Worm (Caenorhabditis elegans) whole organism, L4 larva: ENCODE results near the gene jbts-14.

Experiments used
- T20F7.1 ChIP-seq: fragments of 200-800 bp; sonication (Bioruptor generic); optimal IDR thresholded peaks from 2 replicates; lab custom pipeline; 2018; ENCODE audit warnings: mild to moderate bottlenecking, missing genetic modification characterization, missing compliant biosample characterization
- Y105C5A.15 ChIP-seq: fragments of 200-800 bp; sonication (Bioruptor generic); IDR thresholded peaks from 2 replicates; pipeline ENCODE4 v1.3.6; 2022; ENCODE audit warnings: missing genetic modification characterization, missing compliant biosample characterization
- Y5F2A.4 ChIP-seq: fragments of 200-800 bp; sonication (Bioruptor generic); optimal IDR thresholded peaks from 2 replicates; lab custom pipeline; 2018; ENCODE audit warnings: mild to moderate bottlenecking, missing genetic modification characterization, missing compliant biosample characterization
- attf-4 ChIP-seq: sonication (generic microtip); optimal IDR thresholded peaks from 3 replicates; lab custom pipeline; 2017; ENCODE audit warnings: missing biosample characterization, missing genetic modification characterization
- ceh-32 ChIP-seq: sonication (generic microtip); optimal IDR thresholded peaks from 2 replicates; lab custom pipeline; 2016; ENCODE audit warnings: mild to moderate bottlenecking, missing genetic modification characterization, missing compliant biosample characterization; ENCODE audit not compliant: poor library complexity
- ceh-62 ChIP-seq: sonication (generic microtip); optimal IDR thresholded peaks from 2 replicates; lab custom pipeline; 2017; ENCODE audit warnings: missing biosample characterization, missing genetic modification characterization
- ces-1 ChIP-seq: fragments of 150-350 bp; sonication (generic microtip); optimal IDR thresholded peaks from 4 replicates; lab custom pipeline; 2014; ENCODE audit warnings: missing biosample characterization, missing genetic modification reagents, missing genetic modification characterization
- ctbp-1 ChIP-seq: fragments of 200-800 bp; sonication (Bioruptor generic); IDR thresholded peaks from 2 replicates; pipeline ENCODE4 v1.3.6; 2022; ENCODE audit warnings: missing genetic modification reagents, missing genetic modification characterization, missing compliant biosample characterization
- daf-16 ChIP-seq, 3 experiments: sonication (generic microtip); optimal IDR thresholded peaks; 2 replicates each; lab custom pipeline; 2016 to 2017; ENCODE audit warnings: missing genetic modification characterization in 3 of 3, missing genetic modification reagents in 3 of 3, mild to moderate bottlenecking in 2 of 3, missing compliant biosample characterization in 2 of 3, missing biosample characterization in 1 of 3, moderate library complexity in 1 of 3
- dmd-6 ChIP-seq: fragments of 200-800 bp; sonication (Bioruptor generic); IDR thresholded peaks from 2 replicates; pipeline ENCODE4 v1.3.6; 2022; ENCODE audit warnings: missing genetic modification reagents, missing genetic modification characterization, missing compliant biosample characterization
- dve-1 ChIP-seq: sonication (generic microtip); optimal IDR thresholded peaks from 2 replicates; lab custom pipeline; 2017; ENCODE audit warnings: antibody characterized with exemption, mild to moderate bottlenecking, missing genetic modification characterization, missing compliant biosample characterization; ENCODE audit not compliant: insufficient read depth
- egl-27 ChIP-seq: sonication (generic microtip); optimal IDR thresholded peaks from 3 replicates; lab custom pipeline; 2017; ENCODE audit warnings: missing biosample characterization, missing genetic modification reagents, missing genetic modification characterization
- fos-1 ChIP-seq: fragments of 150-350 bp; optimal IDR thresholded peaks from 2 replicates; lab custom pipeline; 2014; ENCODE audit warnings: missing biosample characterization, missing genetic modification characterization
- gei-8 ChIP-seq: fragments of 200-800 bp; sonication (Bioruptor generic); optimal IDR thresholded peaks from 2 replicates; lab custom pipeline; 2018; ENCODE audit warnings: mild to moderate bottlenecking, missing genetic modification characterization, missing compliant biosample characterization
- hif-1 ChIP-seq, 2 experiments: sonication (generic microtip); optimal IDR thresholded peaks; 2 replicates each; lab custom pipeline; 2016 to 2017; ENCODE audit warnings: missing compliant biosample characterization in 2 of 2, missing genetic modification characterization in 2 of 2, missing genetic modification reagents in 2 of 2, missing genotype in 2 of 2, mild to moderate bottlenecking in 1 of 2
- hlh-11 ChIP-seq: fragments of 200-800 bp; sonication (Bioruptor generic); optimal IDR thresholded peaks from 2 replicates; lab custom pipeline; 2018; ENCODE audit warnings: mild to moderate bottlenecking, missing genetic modification characterization, missing compliant biosample characterization
- hlh-30 ChIP-seq: sonication (generic microtip); optimal IDR thresholded peaks from 2 replicates; lab custom pipeline; 2017; ENCODE audit warnings: antibody characterized with exemption, mild to moderate bottlenecking, missing genetic modification characterization, missing compliant biosample characterization; ENCODE audit not compliant: insufficient read depth
- lim-7 ChIP-seq: fragments of 200-800 bp; sonication (Bioruptor generic); IDR thresholded peaks from 2 replicates; pipeline ENCODE4 v1.3.6; 2022; ENCODE audit warnings: missing genetic modification characterization, missing compliant biosample characterization
- lin-1 ChIP-seq: fragments of 200-800 bp; sonication (Bioruptor generic); IDR thresholded peaks from 2 replicates; pipeline ENCODE4 v1.3.6; 2022; ENCODE audit warnings: missing genetic modification reagents, missing genetic modification characterization, missing compliant biosample characterization
- lin-13 ChIP-seq: fragments of 150-350 bp; optimal IDR thresholded peaks from 2 replicates; lab custom pipeline; 2014; ENCODE audit warnings: missing biosample characterization, missing genetic modification reagents, missing genetic modification characterization
- lin-15B ChIP-seq: fragments of 150-350 bp; sonication (generic microtip); optimal IDR thresholded peaks from 3 replicates; lab custom pipeline; 2014; ENCODE audit warnings: missing biosample characterization, missing genetic modification characterization
- lir-3 ChIP-seq: sonication (generic microtip); optimal IDR thresholded peaks from 2 replicates; lab custom pipeline; 2016; ENCODE audit warnings: mild to moderate bottlenecking, missing genetic modification characterization, missing compliant biosample characterization
- lsy-2 ChIP-seq, 2 experiments: fragments of 150-350 bp in 1 of 2; sonication (generic microtip) in 1 of 2; optimal IDR thresholded peaks; 2 replicates each; lab custom pipeline; 2014 to 2017; ENCODE audit warnings: missing biosample characterization in 2 of 2, missing genetic modification characterization in 2 of 2
- madf-5 ChIP-seq, 2 experiments: fragments of 200-800 bp; sonication (Bioruptor generic); IDR thresholded peaks; 2 replicates each; pipeline ENCODE4 v1.3.6; 2022; ENCODE audit warnings: missing compliant biosample characterization in 2 of 2, missing genetic modification characterization in 2 of 2
- madf-9 ChIP-seq: fragments of 200-800 bp; sonication (Bioruptor generic); conservative IDR thresholded peaks from 2 replicates; pipeline ENCODE4 v1.3.6; 2022; ENCODE audit warnings: missing genetic modification reagents, missing genetic modification characterization, missing compliant biosample characterization
- mdl-1 ChIP-seq, 2 experiments: fragments of 150-350 bp in 1 of 2; sonication (generic microtip) in 1 of 2; optimal IDR thresholded peaks; 2 replicates each; lab custom pipeline; 2014 to 2017; ENCODE audit warnings: missing biosample characterization in 2 of 2, missing genetic modification characterization in 2 of 2
- mep-1 ChIP-seq: fragments of 150-350 bp; sonication (generic microtip); optimal IDR thresholded peaks from 3 replicates; lab custom pipeline; 2014; ENCODE audit warnings: missing biosample characterization, missing genetic modification characterization
- mes-2 ChIP-seq: sonication (generic microtip); optimal IDR thresholded peaks from 2 replicates; lab custom pipeline; 2016; ENCODE audit warnings: missing genotype, mild to moderate bottlenecking, missing genetic modification characterization, missing compliant biosample characterization; ENCODE audit not compliant: poor library complexity, severe bottlenecking
- mxl-2 ChIP-seq: fragments of 200-800 bp; sonication (Bioruptor generic); conservative IDR thresholded peaks from 2 replicates; pipeline ENCODE4 v1.3.6; 2022; ENCODE audit warnings: missing genetic modification reagents, missing genetic modification characterization, missing compliant biosample characterization
- mxl-3 ChIP-seq: fragments of 200-800 bp; sonication (Bioruptor generic); optimal IDR thresholded peaks from 2 replicates; lab custom pipeline; 2018; ENCODE audit warnings: mild to moderate bottlenecking, missing genetic modification characterization, missing compliant biosample characterization
- nhr-10 ChIP-seq: fragments of 150-350 bp; optimal IDR thresholded peaks from 2 replicates; lab custom pipeline; 2014; ENCODE audit warnings: missing biosample characterization, missing genetic modification characterization
- nhr-102 ChIP-seq: sonication (generic microtip); optimal IDR thresholded peaks from 2 replicates; lab custom pipeline; 2016; ENCODE audit warnings: mild to moderate bottlenecking, missing genetic modification characterization, moderate library complexity, missing compliant biosample characterization
- nhr-11 ChIP-seq: fragments of 150-350 bp; optimal IDR thresholded peaks from 2 replicates; lab custom pipeline; 2014; ENCODE audit warnings: missing biosample characterization, missing genetic modification characterization
- nhr-28 ChIP-seq: fragments of 150-350 bp; optimal IDR thresholded peaks from 2 replicates; lab custom pipeline; 2014; ENCODE audit warnings: missing biosample characterization, missing genetic modification characterization
- nhr-48 ChIP-seq: sonication (generic microtip); optimal IDR thresholded peaks from 2 replicates; lab custom pipeline; 2016; ENCODE audit warnings: mild to moderate bottlenecking, missing genetic modification characterization, missing compliant biosample characterization
- nhr-6 ChIP-seq: fragments of 150-350 bp; optimal IDR thresholded peaks from 2 replicates; lab custom pipeline; 2014; ENCODE audit warnings: missing biosample characterization, missing genetic modification characterization
- nhr-77 ChIP-seq: fragments of 150-350 bp; optimal IDR thresholded peaks from 2 replicates; lab custom pipeline; 2014; ENCODE audit warnings: missing biosample characterization, missing genetic modification characterization
- php-3 ChIP-seq: fragments of 200-800 bp; sonication (Bioruptor generic); IDR thresholded peaks from 2 replicates; pipeline ENCODE4 v1.3.6; 2022; ENCODE audit warnings: missing genetic modification reagents, missing genetic modification characterization, missing compliant biosample characterization
- pqm-1 ChIP-seq: sonication (generic microtip); optimal IDR thresholded peaks from 2 replicates; lab custom pipeline; 2017; ENCODE audit warnings: missing biosample characterization, missing genetic modification characterization
- skn-1 ChIP-seq: fragments of 150-350 bp; optimal IDR thresholded peaks from 2 replicates; lab custom pipeline; 2014; ENCODE audit warnings: missing biosample characterization, missing genetic modification characterization
- spr-3 ChIP-seq: fragments of 200-800 bp; sonication (Bioruptor generic); optimal IDR thresholded peaks from 2 replicates; lab custom pipeline; 2018; ENCODE audit warnings: mild to moderate bottlenecking, missing genetic modification characterization, missing compliant biosample characterization
- tra-1 ChIP-seq: fragments of 200-800 bp; sonication (Bioruptor generic); IDR thresholded peaks from 2 replicates; pipeline ENCODE4 v1.3.6; 2022; ENCODE audit warnings: missing genetic modification reagents, missing genetic modification characterization, missing compliant biosample characterization
- unc-62 ChIP-seq, 3 experiments: fragments of 150-350 bp in 1 of 3; sonication (generic microtip); optimal IDR thresholded peaks in 2 of 3; peaks in 1 of 3; 1 replicate in 1 of 3; 2 replicates in 2 of 3; lab custom pipeline; 2014 to 2017; ENCODE audit warnings: missing biosample characterization in 3 of 3, missing genetic modification characterization in 3 of 3, missing genetic modification reagents in 3 of 3, missing genotype in 1 of 3
- zfp-3 ChIP-seq: fragments of 200-800 bp; sonication (Bioruptor generic); conservative IDR thresholded peaks from 2 replicates; pipeline ENCODE4 v1.3.6; 2022; ENCODE audit warnings: missing genetic modification reagents, missing genetic modification characterization, missing compliant biosample characterization
- zip-11 ChIP-seq: fragments of 200-800 bp; sonication (Bioruptor generic); IDR thresholded peaks from 2 replicates; pipeline ENCODE4 v1.3.6; 2022; ENCODE audit warnings: missing genetic modification characterization, missing compliant biosample characterization

The jbts-14 gene

DNA sequence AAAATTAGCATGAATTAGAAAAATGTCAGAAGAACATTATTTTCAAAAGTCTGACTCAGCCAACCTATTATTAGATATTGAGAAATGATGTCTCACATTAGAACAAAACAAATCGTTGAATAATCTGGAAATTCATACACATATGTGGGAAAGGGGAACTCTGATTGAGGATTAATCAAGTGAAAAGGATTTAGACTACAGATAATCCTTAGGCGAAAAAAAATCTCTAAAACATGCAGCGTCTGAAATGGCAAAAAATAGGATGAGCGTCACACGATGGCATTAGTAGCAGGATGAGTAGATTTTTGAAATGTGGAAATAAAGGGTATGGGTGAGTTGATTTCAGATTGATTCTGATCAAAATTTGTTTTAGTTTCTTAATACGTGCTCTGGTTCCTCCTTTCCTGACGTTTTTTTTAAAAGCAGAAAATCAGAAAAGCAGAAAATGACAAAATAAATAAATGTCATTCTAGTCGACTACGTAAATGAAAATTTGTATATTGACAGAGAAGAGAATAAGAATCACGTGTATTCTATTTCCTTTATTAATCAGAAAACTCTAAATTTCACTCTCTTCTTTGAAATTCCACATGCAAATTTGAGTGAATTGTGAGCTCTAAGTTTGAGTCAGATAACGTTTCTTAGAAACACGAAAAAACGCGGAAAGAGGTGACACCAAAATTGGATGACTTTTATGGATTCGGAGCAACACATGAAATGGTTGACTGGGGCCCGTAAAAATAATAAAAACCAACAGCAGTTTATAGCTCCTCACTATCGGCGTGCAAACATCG is 40.3 kb downstream of the jbts-14 start:
- no peak for TF ChIP-seq gei-8
- no peak for TF ChIP-seq madf-9 (GFP tag; lab: Robert Waterston, UW)
- TF ChIP-seq nhr-11 (tag; lab: Kevin White, UChicago): no peak
- no peak for TF ChIP-seq fos-1 (tag; lab: Kevin White, UChicago)
- TF ChIP-seq skn-1 (tag; lab: Kevin White, UChicago): no peak

DNA sequence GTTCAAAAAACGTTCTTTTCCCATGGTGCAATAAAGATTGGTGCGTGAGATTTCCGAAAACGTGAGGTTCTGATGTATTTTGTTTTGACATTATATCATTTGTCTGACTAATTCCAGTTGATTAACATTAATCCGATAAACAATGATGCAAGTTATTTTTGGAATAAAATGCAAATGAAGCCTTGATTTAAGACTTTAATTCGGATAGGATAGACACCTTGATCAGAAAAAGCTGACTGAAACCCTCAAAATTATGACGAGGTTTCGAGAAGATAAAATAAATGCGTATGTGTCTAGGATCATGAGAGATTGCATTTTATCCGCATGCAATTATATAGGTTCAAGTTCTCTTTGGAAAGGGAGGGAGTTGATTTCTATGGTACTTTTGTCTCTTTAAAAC is 41.4 kb downstream of the jbts-14 start:
- no peak for TF ChIP-seq lin-15B
- TF ChIP-seq lin-1 (GFP tag; lab: Robert Waterston, UW): no peak
- TF ChIP-seq madf-5 (GFP tag; IDR thresholded peaks at IDR 0.05; lab: Robert Waterston, UW): no peak
- TF ChIP-seq ceh-62 (tag; lab: Kevin White, UChicago): no peak
- TF ChIP-seq ctbp-1: no peak
- no peak for TF ChIP-seq lim-7 (GFP tag; lab: Robert Waterston, UW)
- no peak for TF ChIP-seq pqm-1 (tag; lab: Kevin White, UChicago)
- TF ChIP-seq ces-1 (GFP tag; lab: Kevin White, UChicago): no peak
- TF ChIP-seq egl-27 (tag; lab: Kevin White, UChicago): no peak

DNA sequence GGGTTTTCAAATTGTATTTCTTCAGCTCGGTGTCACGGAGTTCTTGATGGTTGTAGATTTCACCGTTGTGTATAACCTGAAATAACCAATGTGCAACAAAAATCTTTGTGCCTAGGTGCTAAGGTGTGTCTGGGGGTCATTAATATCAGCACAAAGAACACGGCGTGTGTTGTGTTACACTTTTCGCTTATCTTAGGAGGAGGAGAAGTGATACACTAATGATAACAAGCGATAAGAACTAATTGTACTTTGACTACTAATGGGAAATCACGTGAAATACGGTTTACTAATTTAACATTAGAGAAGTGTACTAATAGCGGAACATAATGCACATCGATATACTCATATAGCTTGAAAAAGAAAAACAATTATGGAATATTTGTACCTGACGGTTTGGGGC is 46.1 kb downstream of the jbts-14 start:
- TF ChIP-seq hif-1 (tag; optimal IDR thresholded peaks at IDR 0.05; lab: Kevin White, UChicago): no peak
- TF ChIP-seq T20F7.1 (GFP tag; lab: Kevin White, UChicago): peak; percentile 31
- no peak for TF ChIP-seq Y105C5A.15
- TF ChIP-seq daf-16 (GFP tag; optimal IDR thresholded peaks at IDR 0.05; lab: Kevin White, UChicago): no peak
- peak; percentile 73 for TF ChIP-seq daf-16 (tag; optimal IDR thresholded peaks at IDR 0.05; lab: Kevin White, UChicago)
- peak; percentile 49 for TF ChIP-seq mxl-3 (GFP tag; lab: Kevin White, UChicago)
- TF ChIP-seq nhr-28 (tag; lab: Kevin White, UChicago): peak; percentile 95
- TF ChIP-seq hlh-30 (tag; lab: Kevin White, UChicago): peak; percentile 64
- no peak for TF ChIP-seq lin-13 (GFP tag; lab: Kevin White, UChicago)
- peak; percentile 28 for TF ChIP-seq nhr-77 (tag; lab: Kevin White, UChicago)
- peak; percentile 64; the same call in 1 of the 2 replicates for TF ChIP-seq php-3 (GFP tag; lab: Robert Waterston, UW)
- TF ChIP-seq unc-62 (GFP tag; optimal IDR thresholded peaks at IDR 0.05 in 1 of 2; lab: Kevin White, UChicago): peak in 1 of 2 experiments; percentile 76
- no peak for TF ChIP-seq unc-62 (tag; optimal IDR thresholded peaks at IDR 0.05; lab: Kevin White, UChicago)
- TF ChIP-seq lsy-2 (tag; optimal IDR thresholded peaks at IDR 0.05; lab: Kevin White, UChicago): peak in 1 of 2 experiments; percentile 25
- TF ChIP-seq gei-8: peak; percentile 17
- 0 out of 2 replicates have a peak, but pooled peaks have one; percentile 32 for TF ChIP-seq mxl-2
- no peak for TF ChIP-seq madf-9 (GFP tag; lab: Robert Waterston, UW)
- peak; percentile 77 for TF ChIP-seq dve-1 (tag; lab: Kevin White, UChicago)
- TF ChIP-seq attf-4 (tag; lab: Kevin White, UChicago): no peak
- TF ChIP-seq mep-1 (tag; lab: Kevin White, UChicago): peak; percentile 36
- peak; percentile 58 for TF ChIP-seq tra-1 (GFP tag; lab: Robert Waterston, UW)
- TF ChIP-seq mdl-1 (tag; optimal IDR thresholded peaks at IDR 0.05; lab: Kevin White, UChicago): peak in 1 of 2 experiments; percentile 71
- no peak for TF ChIP-seq Y5F2A.4
- TF ChIP-seq nhr-10: peak; percentile 49
- TF ChIP-seq nhr-48 (tag; lab: Kevin White, UChicago): peak; percentile 55
- TF ChIP-seq spr-3 (GFP tag; lab: Kevin White, UChicago): no peak
- peak; percentile 22 for TF ChIP-seq mes-2 (tag; lab: Kevin White, UChicago)
- TF ChIP-seq zip-11 (GFP tag; lab: Robert Waterston, UW): no peak
- peak; percentile 80 for TF ChIP-seq hlh-11 (tag; lab: Kevin White, UChicago)
- peak; percentile 24 for TF ChIP-seq nhr-6 (tag; lab: Kevin White, UChicago)
- TF ChIP-seq zfp-3 (GFP tag; lab: Robert Waterston, UW): no peak
- TF ChIP-seq ceh-32: no peak
- TF ChIP-seq nhr-102 (tag; lab: Kevin White, UChicago): peak; percentile 37
- TF ChIP-seq lir-3 (tag; lab: Kevin White, UChicago): no peak
- TF ChIP-seq dmd-6 (GFP tag; lab: Robert Waterston, UW): peak; percentile 90
